Fruit fly (Drosophila melanogaster): Measurements from ENCODE around the gene CG3176.

Gene CG3176

dm6 chrX:457803-458202 lies 23.9 kb upstream of the CG3176 start (continued):
- no peak for TF ChIP-seq Dek (tag; optimal IDR thresholded peaks at IDR 0.05)
- TF ChIP-seq ara (GFP tag; IDR thresholded peaks at IDR 0.05): 0 out of 2 replicates have a peak, but pooled peaks have one; percentile 17
- TF ChIP-seq row (GFP tag; IDR thresholded peaks at IDR 0.05): peak; percentile 52; the same call in 2 of the 3 replicates
- TF ChIP-seq CG13296 (GFP tag; optimal IDR thresholded peaks at IDR 0.05): no peak
- TF ChIP-seq CG7987 (GFP tag; optimal IDR thresholded peaks at IDR 0.05): no peak
- TF ChIP-seq HLH54F (GFP tag; optimal IDR thresholded peaks at IDR 0.05): no peak
- no peak for TF ChIP-seq ken (GFP tag; IDR thresholded peaks at IDR 0.05)
- TF ChIP-seq gem (tag; optimal IDR thresholded peaks at IDR 0.05): peak; percentile 72
- no peak for TF ChIP-seq dpn (GFP tag; optimal IDR thresholded peaks at IDR 0.05)
- TF ChIP-seq Pdp1 (GFP tag; optimal IDR thresholded peaks at IDR 0.05): no peak
- TF ChIP-seq CG14710 (tag; optimal IDR thresholded peaks at IDR 0.05): peak; percentile 74
- TF ChIP-seq CG3065 (GFP tag; optimal IDR thresholded peaks at IDR 0.05): no peak
- no peak for TF ChIP-seq Dbx (GFP tag; IDR thresholded peaks at IDR 0.05)
- TF ChIP-seq Doc2 (GFP tag; IDR thresholded peaks at IDR 0.05): no peak
- TF ChIP-seq sisA (GFP tag; IDR thresholded peaks at IDR 0.05): no peak
- peak; percentile 21 for TF ChIP-seq CoRest (tag; optimal IDR thresholded peaks at IDR 0.05)
- no peak for TF ChIP-seq Gsc (GFP tag; IDR thresholded peaks at IDR 0.05)
- no peak for TF ChIP-seq CG10462 (GFP tag; optimal IDR thresholded peaks at IDR 0.05)
- TF ChIP-seq CG18476 (GFP tag; optimal IDR thresholded peaks at IDR 0.05): no peak
- no peak for TF ChIP-seq pb (GFP tag; optimal IDR thresholded peaks at IDR 0.05)
- no peak for TF ChIP-seq HHEX (GFP tag; optimal IDR thresholded peaks at IDR 0.05)
- TF ChIP-seq Rfx (GFP tag; IDR thresholded peaks at IDR 0.05): no peak
- TF ChIP-seq stc (GFP tag; IDR thresholded peaks at IDR 0.05): no peak
- TF ChIP-seq NfI (GFP tag; optimal IDR thresholded peaks at IDR 0.05): no peak
- TF ChIP-seq gcm (GFP tag; optimal IDR thresholded peaks at IDR 0.05): peak; percentile 34
- no peak for TF ChIP-seq lov (optimal IDR thresholded peaks at IDR 0.05)
- no peak for TF ChIP-seq lov (GFP tag; IDR thresholded peaks at IDR 0.05)
- peak; percentile 25; the same call in 1 of the 3 replicates for TF ChIP-seq croc (GFP tag; conservative IDR thresholded peaks at IDR 0.05)
- TF ChIP-seq bigmax (GFP tag; optimal IDR thresholded peaks at IDR 0.05): no peak
- TF ChIP-seq Ets97D (GFP tag; optimal IDR thresholded peaks at IDR 0.05): no peak
- no peak for TF ChIP-seq CG3838 (GFP tag; optimal IDR thresholded peaks at IDR 0.05)
- TF ChIP-seq Max (GFP tag; optimal IDR thresholded peaks at IDR 0.05): no peak
- no peak for TF ChIP-seq CG4854 (GFP tag; optimal IDR thresholded peaks at IDR 0.05)
- peak; percentile 74 for TF ChIP-seq CG17829 (tag; optimal IDR thresholded peaks at IDR 0.05)
- no peak for TF ChIP-seq Hand (GFP tag; optimal IDR thresholded peaks at IDR 0.05)
- TF ChIP-seq her (GFP tag; optimal IDR thresholded peaks at IDR 0.05): no peak
- no peak for TF ChIP-seq CTCF (GFP tag; optimal IDR thresholded peaks at IDR 0.05)
- peak; percentile 10 for TF ChIP-seq Usf (GFP tag; optimal IDR thresholded peaks at IDR 0.05)
- no peak for TF ChIP-seq jumu (GFP tag; optimal IDR thresholded peaks at IDR 0.05)
- no peak for TF ChIP-seq CG14441 (GFP tag; IDR thresholded peaks at IDR 0.05)
- no peak for TF ChIP-seq Awh (GFP tag; IDR thresholded peaks at IDR 0.05)
- no peak for TF ChIP-seq CG7357 (GFP tag; IDR thresholded peaks at IDR 0.05)
- TF ChIP-seq CG7745 (tag; optimal IDR thresholded peaks at IDR 0.05): no peak

- TF ChIP-seq sens (GFP tag): peak; percentile 12
- TF ChIP-seq Dip3 (GFP tag; optimal IDR thresholded peaks at IDR 0.05): no peak
- peak; percentile 32 for TF ChIP-seq cg (GFP tag; optimal IDR thresholded peaks at IDR 0.05)
- peak; percentile 39; the same call in 1 of the 3 replicates for TF ChIP-seq ase (GFP tag; IDR thresholded peaks at IDR 0.05)
- TF ChIP-seq pros (GFP tag; optimal IDR thresholded peaks at IDR 0.05): peak; percentile 24
- no peak for TF ChIP-seq slp2 (GFP tag; optimal IDR thresholded peaks at IDR 0.05)
- TF ChIP-seq ftz-f1 (GFP tag; optimal IDR thresholded peaks at IDR 0.05): no peak
Measured at dm6 chrX:460447-460846, 21.2 kb upstream of the CG3176 start, which contains the start of gene ase. ase (plus strand) TSS chrX:460747.

Measured in whole organism, embryonic.